Worm (Caenorhabditis elegans) whole organism, L4 larva: ENCODE measurements around the gene rsa-2.

Source experiments
- D1046.2 ChIP-seq: fragments of 200-800 bp; sonication (Bioruptor generic); IDR thresholded peaks from 2 replicates; pipeline ENCODE4 v1.3.6; 2022; ENCODE audit warnings: missing genetic modification characterization, missing compliant biosample characterization
- F26F4.8 ChIP-seq: fragments of 200-800 bp; sonication (Bioruptor generic); conservative IDR thresholded peaks from 2 replicates; pipeline ENCODE4 v1.3.6; 2022; ENCODE audit warnings: missing genetic modification characterization, missing compliant biosample characterization
- F44E2.7 ChIP-seq: fragments of 200-800 bp; sonication (Bioruptor generic); IDR thresholded peaks from 2 replicates; pipeline ENCODE4 v2.1.2; 2022; ENCODE audit warnings: missing genetic modification characterization, missing compliant biosample characterization
- T26A8.4 ChIP-seq: fragments of 200-800 bp; sonication (Bioruptor generic); IDR thresholded peaks from 2 replicates; pipeline ENCODE4 v1.3.6; 2022; ENCODE audit warnings: missing genetic modification characterization, missing compliant biosample characterization
- aha-1 ChIP-seq: fragments of 150-350 bp; peaks from one replicate; lab custom pipeline; 2014; ENCODE audit warnings: missing biosample characterization, missing genetic modification characterization
- ama-1 ChIP-seq: fragments of 150-350 bp; optimal IDR thresholded peaks from 2 replicates; lab custom pipeline; 2014; ENCODE audit warnings: inconsistent platforms, mixed read lengths
- ceh-20 ChIP-seq: fragments of 200-800 bp; sonication (Bioruptor generic); IDR thresholded peaks from 2 replicates; pipeline ENCODE4 v1.3.6; 2022; ENCODE audit warnings: missing genetic modification reagents, missing genetic modification characterization, missing compliant biosample characterization
- ceh-28 ChIP-seq: fragments of 150-350 bp; optimal IDR thresholded peaks from 2 replicates; lab custom pipeline; 2014; ENCODE audit warnings: missing biosample characterization, missing genetic modification reagents, missing genetic modification characterization
- ces-1 ChIP-seq: fragments of 150-350 bp; sonication (generic microtip); optimal IDR thresholded peaks from 4 replicates; lab custom pipeline; 2014; ENCODE audit warnings: missing biosample characterization, missing genetic modification reagents, missing genetic modification characterization
- ctbp-1 ChIP-seq: fragments of 200-800 bp; sonication (Bioruptor generic); IDR thresholded peaks from 2 replicates; pipeline ENCODE4 v1.3.6; 2022; ENCODE audit warnings: missing genetic modification reagents, missing genetic modification characterization, missing compliant biosample characterization
- daf-16 ChIP-seq, 3 experiments: sonication (generic microtip); optimal IDR thresholded peaks; 2 replicates each; lab custom pipeline; 2016 to 2017; ENCODE audit warnings: missing genetic modification characterization in 3 of 3, missing genetic modification reagents in 3 of 3, mild to moderate bottlenecking in 2 of 3, missing compliant biosample characterization in 2 of 3, missing biosample characterization in 1 of 3, moderate library complexity in 1 of 3
- daf-19 ChIP-seq: fragments of 200-800 bp; sonication (Bioruptor generic); conservative IDR thresholded peaks from 2 replicates; pipeline ENCODE4 v1.3.6; 2022; ENCODE audit warnings: missing genetic modification characterization, missing compliant biosample characterization
- dmd-6 ChIP-seq: fragments of 200-800 bp; sonication (Bioruptor generic); IDR thresholded peaks from 2 replicates; pipeline ENCODE4 v1.3.6; 2022; ENCODE audit warnings: missing genetic modification reagents, missing genetic modification characterization, missing compliant biosample characterization
- dmd-9 ChIP-seq: fragments of 200-800 bp; sonication (Bioruptor generic); IDR thresholded peaks from 2 replicates; pipeline ENCODE4 v1.3.6; 2022; ENCODE audit warnings: missing genetic modification reagents, missing genetic modification characterization, missing compliant biosample characterization
- egl-27 ChIP-seq: sonication (generic microtip); optimal IDR thresholded peaks from 3 replicates; lab custom pipeline; 2017; ENCODE audit warnings: missing biosample characterization, missing genetic modification reagents, missing genetic modification characterization
- egl-43 ChIP-seq: fragments of 200-800 bp; sonication (Bioruptor generic); IDR thresholded peaks from 2 replicates; pipeline ENCODE4 v1.3.6; 2022; ENCODE audit warnings: missing genetic modification reagents, missing genetic modification characterization, missing compliant biosample characterization
- fos-1 ChIP-seq: fragments of 150-350 bp; optimal IDR thresholded peaks from 2 replicates; lab custom pipeline; 2014; ENCODE audit warnings: missing biosample characterization, missing genetic modification characterization
- hif-1 ChIP-seq, 2 experiments: sonication (generic microtip); optimal IDR thresholded peaks; 2 replicates each; lab custom pipeline; 2016 to 2017; ENCODE audit warnings: missing compliant biosample characterization in 2 of 2, missing genetic modification characterization in 2 of 2, missing genetic modification reagents in 2 of 2, missing genotype in 2 of 2, mild to moderate bottlenecking in 1 of 2
- hlh-30 ChIP-seq: sonication (generic microtip); optimal IDR thresholded peaks from 2 replicates; lab custom pipeline; 2017; ENCODE audit warnings: antibody characterized with exemption, mild to moderate bottlenecking, missing genetic modification characterization, missing compliant biosample characterization; ENCODE audit not compliant: insufficient read depth
- lin-13 ChIP-seq: fragments of 150-350 bp; optimal IDR thresholded peaks from 2 replicates; lab custom pipeline; 2014; ENCODE audit warnings: missing biosample characterization, missing genetic modification reagents, missing genetic modification characterization
- lin-15B ChIP-seq: fragments of 150-350 bp; sonication (generic microtip); optimal IDR thresholded peaks from 3 replicates; lab custom pipeline; 2014; ENCODE audit warnings: missing biosample characterization, missing genetic modification characterization
- lin-29 ChIP-seq: fragments of 200-800 bp; sonication (Bioruptor generic); IDR thresholded peaks from 2 replicates; pipeline ENCODE4 v1.3.6; 2022; ENCODE audit warnings: missing genetic modification reagents, missing genetic modification characterization, missing compliant biosample characterization
- lin-39 ChIP-seq: fragments of 150-350 bp; optimal IDR thresholded peaks from 2 replicates; lab custom pipeline; 2014; ENCODE audit warnings: missing biosample characterization, missing genetic modification reagents, missing genetic modification characterization
- madf-5 ChIP-seq, 2 experiments: fragments of 200-800 bp; sonication (Bioruptor generic); IDR thresholded peaks; 2 replicates each; pipeline ENCODE4 v1.3.6; 2022; ENCODE audit warnings: missing compliant biosample characterization in 2 of 2, missing genetic modification characterization in 2 of 2
- madf-9 ChIP-seq: fragments of 200-800 bp; sonication (Bioruptor generic); conservative IDR thresholded peaks from 2 replicates; pipeline ENCODE4 v1.3.6; 2022; ENCODE audit warnings: missing genetic modification reagents, missing genetic modification characterization, missing compliant biosample characterization
- mdt-29 ChIP-seq: fragments of 200-800 bp; sonication (Bioruptor generic); IDR thresholded peaks from 2 replicates; pipeline ENCODE4 v1.3.6; 2022; ENCODE audit warnings: missing genetic modification reagents, missing genetic modification characterization, missing compliant biosample characterization
- nhr-102 ChIP-seq: sonication (generic microtip); optimal IDR thresholded peaks from 2 replicates; lab custom pipeline; 2016; ENCODE audit warnings: mild to moderate bottlenecking, missing genetic modification characterization, moderate library complexity, missing compliant biosample characterization
- nhr-11 ChIP-seq: fragments of 150-350 bp; optimal IDR thresholded peaks from 2 replicates; lab custom pipeline; 2014; ENCODE audit warnings: missing biosample characterization, missing genetic modification characterization
- nhr-25 ChIP-seq: sonication (generic microtip); optimal IDR thresholded peaks from 2 replicates; lab custom pipeline; 2017; ENCODE audit warnings: missing genetic modification characterization, mild to moderate bottlenecking, missing compliant biosample characterization, antibody characterized with exemption, moderate library complexity, borderline replicate concordance; ENCODE audit not compliant: insufficient read depth
- nhr-28 ChIP-seq: fragments of 150-350 bp; optimal IDR thresholded peaks from 2 replicates; lab custom pipeline; 2014; ENCODE audit warnings: missing biosample characterization, missing genetic modification characterization
- nhr-42 ChIP-seq: fragments of 200-800 bp; sonication (Bioruptor generic); IDR thresholded peaks from 2 replicates; pipeline ENCODE4 v1.3.6; 2022; ENCODE audit warnings: missing genetic modification characterization, missing compliant biosample characterization
- nhr-48 ChIP-seq: sonication (generic microtip); optimal IDR thresholded peaks from 2 replicates; lab custom pipeline; 2016; ENCODE audit warnings: mild to moderate bottlenecking, missing genetic modification characterization, missing compliant biosample characterization
- pqm-1 ChIP-seq: sonication (generic microtip); optimal IDR thresholded peaks from 2 replicates; lab custom pipeline; 2017; ENCODE audit warnings: missing biosample characterization, missing genetic modification characterization
- sdz-12 ChIP-seq: fragments of 200-800 bp; sonication (Bioruptor generic); optimal IDR thresholded peaks from 2 replicates; lab custom pipeline; 2018; ENCODE audit warnings: mild to moderate bottlenecking, missing genetic modification characterization, missing compliant biosample characterization
- snpc-1.2 ChIP-seq: fragments of 200-800 bp; sonication (Bioruptor generic); IDR thresholded peaks from 2 replicates; pipeline ENCODE4 v1.3.6; 2022; ENCODE audit warnings: missing genetic modification reagents, missing genetic modification characterization, missing compliant biosample characterization
- snpc-4 ChIP-seq: fragments of 150-350 bp; optimal IDR thresholded peaks from 2 replicates; lab custom pipeline; 2014; ENCODE audit warnings: missing biosample characterization, missing genetic modification characterization
- spr-3 ChIP-seq: fragments of 200-800 bp; sonication (Bioruptor generic); optimal IDR thresholded peaks from 2 replicates; lab custom pipeline; 2018; ENCODE audit warnings: mild to moderate bottlenecking, missing genetic modification characterization, missing compliant biosample characterization
- tag-97 ChIP-seq: fragments of 200-800 bp; sonication (Bioruptor generic); IDR thresholded peaks from 2 replicates; pipeline ENCODE4 v1.3.6; 2022; ENCODE audit warnings: missing genetic modification characterization, missing compliant biosample characterization
- tra-1 ChIP-seq: fragments of 200-800 bp; sonication (Bioruptor generic); IDR thresholded peaks from 2 replicates; pipeline ENCODE4 v1.3.6; 2022; ENCODE audit warnings: missing genetic modification reagents, missing genetic modification characterization, missing compliant biosample characterization
- unc-62 ChIP-seq, 3 experiments: fragments of 150-350 bp in 1 of 3; sonication (generic microtip); optimal IDR thresholded peaks in 2 of 3; peaks in 1 of 3; 1 replicate in 1 of 3; 2 replicates in 2 of 3; lab custom pipeline; 2014 to 2017; ENCODE audit warnings: missing biosample characterization in 3 of 3, missing genetic modification characterization in 3 of 3, missing genetic modification reagents in 3 of 3, missing genotype in 1 of 3

Gene rsa-2

ce11 chrIII:11077404-11077803 is 14.1 kb downstream of the rsa-2 start, which contains the start of gene str-246:
Gene str-246 (plus strand): TSS chrIII:11077704.
- TF ChIP-seq hlh-30 (tag; lab: Kevin White, UChicago) (no peak), ceh-20 (GFP tag; lab: Robert Waterston, UW) (no peak), ces-1 (GFP tag; lab: Kevin White, UChicago) (no peak), daf-19 (no peak), lin-39 (tag; lab: Kevin White, UChicago) (no peak), hif-1 (tag; optimal IDR thresholded peaks at IDR 0.05; lab: Kevin White, UChicago) (no peak), nhr-11 (no peak), T26A8.4 (GFP tag; lab: Robert Waterston, UW) (no peak), nhr-48 (no peak), egl-43 (GFP tag; lab: Robert Waterston, UW) (no peak), mdt-29 (GFP tag; lab: Robert Waterston, UW) (no peak), lin-29 (GFP tag; lab: Robert Waterston, UW) (no peak)

- TF ChIP-seq snpc-4 (tag; lab: Kevin White, UChicago) = no peak
- TF ChIP-seq ceh-28 (tag; lab: Kevin White, UChicago) = no peak
- TF ChIP-seq fos-1 (tag; lab: Kevin White, UChicago) = no peak
- TF ChIP-seq ama-1 (lab: Kevin White, UChicago) = no peak
- TF ChIP-seq dmd-9 (GFP tag; lab: Robert Waterston, UW) = no peak
- no peak for TF ChIP-seq egl-27 (tag; lab: Kevin White, UChicago)
- TF ChIP-seq D1046.2 = no peak
- no peak for TF ChIP-seq F44E2.7
- no peak for TF ChIP-seq T26A8.4 (GFP tag; lab: Robert Waterston, UW)
- TF ChIP-seq nhr-11 = no peak
- TF ChIP-seq snpc-1.2 (GFP tag; lab: Robert Waterston, UW) = no peak
- no peak for TF ChIP-seq dmd-6
- no peak for TF ChIP-seq hlh-30 (tag; lab: Kevin White, UChicago)
- no peak for TF ChIP-seq F26F4.8 (GFP tag; lab: Robert Waterston, UW)
- TF ChIP-seq nhr-25 (tag; lab: Kevin White, UChicago) = no peak
- no peak for TF ChIP-seq nhr-42 (GFP tag; lab: Robert Waterston, UW)
These were observed 16.2 kb downstream of the rsa-2 start, which contains the start of gene W09D6.4 for ce11 chrIII:11079445-11079844. Gene W09D6.4 (plus strand): TSS chrIII:11079745.

ce11 chrIII:11079884-11080283 is 16.6 kb downstream of the rsa-2 start:
- peak; percentile 84 for TF ChIP-seq ceh-28 (tag; lab: Kevin White, UChicago)
- peak; percentile 29 for TF ChIP-seq aha-1 (tag; lab: Kevin White, UChicago)

- TF ChIP-seq ceh-20 (GFP tag; lab: Robert Waterston, UW) (no peak), unc-62 (GFP tag; optimal IDR thresholded peaks at IDR 0.05 in 1 of 2; lab: Kevin White, UChicago) (peak in 1 of 2 experiments; percentile 88), unc-62 (tag; optimal IDR thresholded peaks at IDR 0.05; lab: Kevin White, UChicago) (no peak), spr-3 (GFP tag; lab: Kevin White, UChicago) (no peak)
These were observed 19.3 kb downstream of the rsa-2 start for ce11 chrIII:11082604-11083003.

ce11 chrIII:11083993-11084392 is 20.7 kb downstream of the rsa-2 start:
- TF ChIP-seq nhr-102 (tag; lab: Kevin White, UChicago) (no peak), nhr-28 (tag; lab: Kevin White, UChicago) (peak; percentile 56), lin-13 (GFP tag; lab: Kevin White, UChicago) (peak; percentile 26), ces-1 (GFP tag; lab: Kevin White, UChicago) (no peak), madf-9 (GFP tag; lab: Robert Waterston, UW) (no peak), pqm-1 (peak; percentile 74), egl-27 (tag; lab: Kevin White, UChicago) (no peak), aha-1 (tag; lab: Kevin White, UChicago) (peak; percentile 64), madf-5 (GFP tag; IDR thresholded peaks at IDR 0.05; lab: Robert Waterston, UW) (no peak), lin-15B (tag; lab: Kevin White, UChicago) (no peak), tag-97 (GFP tag; lab: Robert Waterston, UW) (no peak), sdz-12 (GFP tag; lab: Kevin White, UChicago) (no peak), daf-16 (GFP tag; optimal IDR thresholded peaks at IDR 0.05; lab: Kevin White, UChicago) (no peak), daf-16 (tag; optimal IDR thresholded peaks at IDR 0.05; lab: Kevin White, UChicago) (peak; percentile 9), ctbp-1 (no peak), tra-1 (GFP tag; lab: Robert Waterston, UW) (no peak), mdt-29 (GFP tag; lab: Robert Waterston, UW) (no peak), dmd-6 (peak; percentile 33; the same call in 1 of the 2 replicates)
